Worm (Caenorhabditis elegans): ENCODE data around the gene F40H6.5.

ce11 chrIII:6080263-6080662, 24.7 kb upstream of the F40H6.5 start, which contains the start of gene attf-4:
- TF ChIP-seq nhr-12 (tag; optimal IDR thresholded peaks at IDR 0.05), result no peak
- TF ChIP-seq lin-13 (GFP tag; optimal IDR thresholded peaks at IDR 0.05), result no peak
- TF ChIP-seq mdl-1 (tag; optimal IDR thresholded peaks at IDR 0.05), result no peak
- TF ChIP-seq F13H6.1 (tag; optimal IDR thresholded peaks at IDR 0.05), result no peak
- no peak for TF ChIP-seq nhr-6 (tag; optimal IDR thresholded peaks at IDR 0.05)
- no peak for TF ChIP-seq zag-1 (tag; optimal IDR thresholded peaks at IDR 0.05)
- no peak for TF ChIP-seq unc-55 (GFP tag; optimal IDR thresholded peaks at IDR 0.05)
- TF ChIP-seq nhr-11 (tag; optimal IDR thresholded peaks at IDR 0.05), result no peak
- TF ChIP-seq nhr-77 (tag; optimal IDR thresholded peaks at IDR 0.05), result no peak
- no peak for TF ChIP-seq peb-1 (tag; optimal IDR thresholded peaks at IDR 0.05)
- no peak for TF ChIP-seq lin-39 (tag; optimal IDR thresholded peaks at IDR 0.05)
- TF ChIP-seq ztf-4 (tag; optimal IDR thresholded peaks at IDR 0.05), result no peak

Measured in whole organism, L2 larva.